Fruit fly (Drosophila melanogaster) Kc167 (cell line): ENCODE results near the gene CG4658.

Source experiments
- Myc ChIP-seq: fragments of >200 bp; optimal IDR thresholded peaks from 2 replicates; lab custom pipeline; 2017; ENCODE audit warnings: missing external identifiers
- Sin3A ChIP-seq: fragments of >200 bp; optimal IDR thresholded peaks from 2 replicates; lab custom pipeline; 2018; ENCODE audit warnings: missing external identifiers
- h ChIP-seq: fragments of >200 bp; optimal IDR thresholded peaks from 3 replicates; lab custom pipeline; 2018; ENCODE audit warnings: missing external identifiers
- insv ChIP-seq: fragments of >200 bp; optimal IDR thresholded peaks from 3 replicates; lab custom pipeline; 2018; ENCODE audit warnings: missing external identifiers
- psq ChIP-seq: fragments of >200 bp; optimal IDR thresholded peaks from 2 replicates; lab custom pipeline; 2017; ENCODE audit warnings: missing external identifiers
- ttk ChIP-seq: sonication (Bioruptor generic); optimal IDR thresholded peaks from 2 replicates; lab custom pipeline; 2017; ENCODE audit warnings: missing external identifiers

DNA sequence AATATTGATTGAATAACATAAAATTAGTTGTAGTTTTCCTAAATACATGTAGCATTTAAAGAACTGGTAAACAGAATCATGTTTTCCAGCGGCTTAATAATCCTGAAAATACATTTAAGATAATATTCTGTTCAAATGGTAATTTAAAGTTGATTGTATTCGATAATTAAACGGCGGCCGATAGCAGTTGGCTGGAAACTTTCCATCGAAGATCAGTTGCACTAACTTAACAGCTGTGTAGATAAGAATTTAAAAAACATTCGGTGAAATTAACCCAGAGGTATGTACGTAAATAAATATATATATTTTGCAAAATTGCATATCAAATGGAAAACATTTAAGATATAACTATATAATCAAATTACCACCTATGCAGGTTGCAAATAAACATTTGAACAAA lies 37.0 kb upstream of the CG4658 start, which contains the start of gene CG4594:
- TF ChIP-seq ttk (lab: Kevin White, UChicago) (no peak), psq (lab: Kevin White, UChicago) (no peak), Sin3A (no peak), Myc (no peak), h (lab: Kevin White, UChicago) (no peak), insv (lab: Kevin White, UChicago) (no peak)
